Worm (Caenorhabditis elegans) whole organism, late embryonic: ENCODE data around the gene K07H8.9.

Source experiments
- ama-1 ChIP-seq: fragments of 150-350 bp; optimal IDR thresholded peaks from 2 replicates; lab custom pipeline; 2014
- ceh-14 ChIP-seq: sonication (generic microtip); optimal IDR thresholded peaks from 2 replicates; lab custom pipeline; 2016; ENCODE audit warnings: missing genotype, missing genetic modification characterization, missing compliant biosample characterization
- ceh-2 ChIP-seq: sonication (generic microtip); optimal IDR thresholded peaks from 2 replicates; lab custom pipeline; 2016; ENCODE audit warnings: missing genotype, missing genetic modification characterization, missing compliant biosample characterization
- ceh-9 ChIP-seq: sonication (generic microtip); optimal IDR thresholded peaks from 2 replicates; lab custom pipeline; 2016; ENCODE audit warnings: mild to moderate bottlenecking, missing genetic modification characterization, inconsistent platforms, missing compliant biosample characterization
- dve-1 ChIP-seq: sonication (generic microtip); optimal IDR thresholded peaks from 2 replicates; lab custom pipeline; 2017; ENCODE audit warnings: antibody characterized with exemption, mild to moderate bottlenecking, missing genetic modification characterization, missing compliant biosample characterization
- elt-2 ChIP-seq: sonication (generic microtip); optimal IDR thresholded peaks from 2 replicates; lab custom pipeline; 2016; ENCODE audit warnings: missing genetic modification reagents, missing genetic modification characterization, missing compliant biosample characterization
- gmeb-2 ChIP-seq: sonication (generic microtip); optimal IDR thresholded peaks from 2 replicates; lab custom pipeline; 2016; ENCODE audit warnings: missing genetic modification characterization, inconsistent platforms, missing compliant biosample characterization
- lin-11 ChIP-seq: fragments of 200-800 bp; sonication (Bioruptor generic); optimal IDR thresholded peaks from 2 replicates; lab custom pipeline; 2018; ENCODE audit warnings: mild to moderate bottlenecking, missing genetic modification characterization, missing compliant biosample characterization
- nhr-11 ChIP-seq: fragments of 150-350 bp; optimal IDR thresholded peaks from 2 replicates; lab custom pipeline; 2014; ENCODE audit warnings: missing biosample characterization, missing genetic modification characterization
- nhr-232 ChIP-seq: sonication (generic microtip); optimal IDR thresholded peaks from 2 replicates; lab custom pipeline; 2016; ENCODE audit warnings: missing genetic modification characterization, missing compliant biosample characterization
- pha-4 ChIP-seq: fragments of 150-350 bp; optimal IDR thresholded peaks from 2 replicates; lab custom pipeline; 2018; ENCODE audit warnings: missing biosample characterization, missing genetic modification reagents, missing genetic modification characterization
- sox-4 ChIP-seq: sonication (generic microtip); optimal IDR thresholded peaks from 2 replicates; lab custom pipeline; 2017; ENCODE audit warnings: mild to moderate bottlenecking, missing genetic modification characterization, inconsistent platforms, missing compliant biosample characterization
- syd-9 ChIP-seq: sonication (generic microtip); optimal IDR thresholded peaks from 2 replicates; lab custom pipeline; 2016; ENCODE audit warnings: mild to moderate bottlenecking, missing genetic modification characterization, moderate library complexity, missing compliant biosample characterization
- unc-55 ChIP-seq: sonication (generic microtip); optimal IDR thresholded peaks from 2 replicates; lab custom pipeline; 2017; ENCODE audit warnings: missing biosample characterization, missing genetic modification reagents, missing genetic modification characterization

DNA sequence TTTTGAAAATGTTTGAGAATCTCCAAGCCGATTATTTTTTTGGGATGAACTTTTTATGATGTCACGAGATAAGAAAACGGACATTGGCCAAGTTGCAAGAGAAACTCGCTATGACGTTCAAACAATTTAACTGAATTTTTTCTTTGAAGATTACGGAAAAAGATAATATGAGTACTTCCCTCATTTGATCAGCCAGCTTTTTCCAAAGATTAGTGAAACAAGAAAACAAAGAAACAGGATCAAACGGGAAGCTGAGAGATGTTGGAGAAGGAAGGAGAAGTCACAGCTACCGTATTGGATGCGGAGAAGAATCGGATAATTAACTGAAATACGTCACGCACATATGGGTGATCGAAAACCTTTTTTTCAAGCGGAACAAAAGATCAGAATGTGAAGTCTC lies 32.1 kb downstream of the K07H8.9 start:
- TF ChIP-seq ama-1 (lab: Kevin White, UChicago): no peak
- TF ChIP-seq gmeb-2 (tag; lab: Kevin White, UChicago): no peak
- TF ChIP-seq nhr-232 (tag; lab: Kevin White, UChicago): no peak
- TF ChIP-seq dve-1 (tag; lab: Kevin White, UChicago): no peak
- TF ChIP-seq pha-4: no peak
- no peak for TF ChIP-seq syd-9 (tag; lab: Kevin White, UChicago)
- no peak for TF ChIP-seq lin-11 (tag; lab: Kevin White, UChicago)
- TF ChIP-seq elt-2: no peak
- no peak for TF ChIP-seq sox-4 (tag; lab: Kevin White, UChicago)
- no peak for TF ChIP-seq nhr-11
- no peak for TF ChIP-seq ceh-9 (tag; lab: Kevin White, UChicago)
- TF ChIP-seq unc-55 (GFP tag; lab: Kevin White, UChicago): no peak
- no peak for TF ChIP-seq ceh-14 (tag; lab: Kevin White, UChicago)
- TF ChIP-seq ceh-2 (tag; lab: Kevin White, UChicago): no peak
